Worm (Caenorhabditis elegans) whole organism, young adult: ENCODE results near the gene R102.2.

Source experiments
- F23B12.7 ChIP-seq: sonication (generic microtip); optimal IDR thresholded peaks from 2 replicates; lab custom pipeline; 2017; ENCODE audit warnings: missing genetic modification characterization, mild to moderate bottlenecking, missing compliant biosample characterization, antibody characterized with exemption, moderate library complexity; ENCODE audit not compliant: insufficient read depth
- F33H1.4 ChIP-seq: fragments of 200-800 bp; sonication (Bioruptor generic); IDR thresholded peaks from 2 replicates; pipeline ENCODE4 v1.3.6; 2022; ENCODE audit warnings: missing genetic modification reagents, missing genetic modification characterization, missing compliant biosample characterization
- F39B2.1 ChIP-seq: fragments of 200-800 bp; sonication (Bioruptor generic); IDR thresholded peaks from 2 replicates; pipeline ENCODE4 v1.3.6; 2022; ENCODE audit warnings: missing genetic modification reagents, missing genetic modification characterization, missing compliant biosample characterization
- F49E8.2 ChIP-seq: sonication (generic microtip); optimal IDR thresholded peaks from 3 replicates; lab custom pipeline; 2017; ENCODE audit warnings: missing genetic modification characterization, mild to moderate bottlenecking, missing compliant biosample characterization, antibody characterized with exemption, moderate library complexity; ENCODE audit not compliant: insufficient read depth
- F55B11.4 ChIP-seq: sonication (generic microtip); optimal IDR thresholded peaks from 2 replicates; lab custom pipeline; 2016; ENCODE audit warnings: missing compliant biosample characterization, missing genetic modification characterization, borderline replicate concordance; ENCODE audit not compliant: insufficient read depth
- F57A8.1 ChIP-seq: fragments of 200-800 bp; sonication (Bioruptor generic); optimal IDR thresholded peaks from 2 replicates; lab custom pipeline; 2018; ENCODE audit warnings: mild to moderate bottlenecking, missing genetic modification characterization, moderate library complexity, missing compliant biosample characterization
- F57C9.4 ChIP-seq: sonication (generic microtip); optimal IDR thresholded peaks from 2 replicates; lab custom pipeline; 2017; ENCODE audit warnings: mild to moderate bottlenecking, missing genetic modification characterization, missing compliant biosample characterization
- K11D2.4 ChIP-seq: fragments of 200-800 bp; sonication (Bioruptor generic); IDR thresholded peaks from 2 replicates; pipeline ENCODE4 v1.3.6; 2022; ENCODE audit warnings: missing genetic modification reagents, missing genetic modification characterization, missing compliant biosample characterization
- K12H6.12 ChIP-seq: fragments of 200-800 bp; sonication (Bioruptor generic); optimal IDR thresholded peaks from 2 replicates; lab custom pipeline; 2018; ENCODE audit warnings: mild to moderate bottlenecking, missing genetic modification characterization, missing compliant biosample characterization
- Y53G8AR.9 ChIP-seq: fragments of 200-800 bp; sonication (Bioruptor generic); conservative IDR thresholded peaks from 2 replicates; pipeline ENCODE4 v1.3.6; 2022; ENCODE audit warnings: missing genetic modification reagents, missing genetic modification characterization, missing compliant biosample characterization
- Y56A3A.18 ChIP-seq: fragments of 200-800 bp; sonication (Bioruptor generic); IDR thresholded peaks from 2 replicates; pipeline ENCODE4 v1.3.6; 2022; ENCODE audit warnings: missing genetic modification reagents, missing genetic modification characterization, missing compliant biosample characterization
- atf-7 ChIP-seq: sonication (generic microtip); optimal IDR thresholded peaks from 2 replicates; lab custom pipeline; 2017; ENCODE audit warnings: mild to moderate bottlenecking, missing genetic modification characterization, missing compliant biosample characterization
- attf-5 ChIP-seq: fragments of 200-800 bp; sonication (Bioruptor generic); optimal IDR thresholded peaks from 2 replicates; lab custom pipeline; 2018; ENCODE audit warnings: mild to moderate bottlenecking, missing genetic modification characterization, missing compliant biosample characterization
- ceh-100 ChIP-seq: fragments of 200-800 bp; sonication (Bioruptor generic); IDR thresholded peaks from 2 replicates; pipeline ENCODE4 v1.3.6; 2022; ENCODE audit warnings: missing genetic modification reagents, missing genetic modification characterization, missing compliant biosample characterization
- dpl-1 ChIP-seq: fragments of 150-350 bp; optimal IDR thresholded peaks from 2 replicates; lab custom pipeline; 2014; ENCODE audit warnings: missing biosample characterization, missing genetic modification reagents, missing genetic modification characterization
- efl-1 ChIP-seq: fragments of 150-350 bp; optimal IDR thresholded peaks from 2 replicates; lab custom pipeline; 2014; ENCODE audit warnings: missing biosample characterization, missing genetic modification reagents, missing genetic modification characterization
- egl-44 ChIP-seq: fragments of 200-800 bp; sonication (Bioruptor generic); IDR thresholded peaks from 2 replicates; pipeline ENCODE4 v1.3.6; 2022; ENCODE audit warnings: missing genetic modification reagents, missing genetic modification characterization, missing compliant biosample characterization
- ekl-4 ChIP-seq: fragments of 200-800 bp; sonication (Bioruptor generic); IDR thresholded peaks from 2 replicates; pipeline ENCODE4 v1.3.6; 2022; ENCODE audit warnings: missing genetic modification reagents, missing genetic modification characterization, missing compliant biosample characterization
- ets-4 ChIP-seq: fragments of 200-800 bp; sonication (Bioruptor generic); optimal IDR thresholded peaks from 2 replicates; lab custom pipeline; 2018; ENCODE audit warnings: mild to moderate bottlenecking, missing genetic modification characterization, missing compliant biosample characterization
- hmg-1.2 ChIP-seq: fragments of 200-800 bp; sonication (Bioruptor generic); IDR thresholded peaks from 2 replicates; pipeline ENCODE4 v1.3.6; 2022; ENCODE audit warnings: missing genetic modification reagents, missing genetic modification characterization, missing compliant biosample characterization
- hmg-20 ChIP-seq: fragments of 200-800 bp; sonication (Bioruptor generic); IDR thresholded peaks from 2 replicates; pipeline ENCODE4 v1.3.6; 2022; ENCODE audit warnings: missing genetic modification reagents, missing genetic modification characterization, missing compliant biosample characterization
- lag-1 ChIP-seq: fragments of 200-800 bp; sonication (Bioruptor generic); IDR thresholded peaks from 2 replicates; pipeline ENCODE4 v1.3.6; 2022; ENCODE audit warnings: missing genetic modification reagents, missing genetic modification characterization, missing compliant biosample characterization
- let-607 ChIP-seq, 2 experiments: fragments of 200-800 bp in 1 of 2; sonication (Bioruptor generic) in 1 of 2; sonication (generic microtip) in 1 of 2; optimal IDR thresholded peaks; 2 replicates each; lab custom pipeline; 2016 to 2018; ENCODE audit warnings: mild to moderate bottlenecking in 2 of 2, missing compliant biosample characterization in 2 of 2, missing genetic modification characterization in 2 of 2, moderate library complexity in 2 of 2, missing genotype in 1 of 2
- lin-26 ChIP-seq: fragments of 200-800 bp; sonication (Bioruptor generic); IDR thresholded peaks from 2 replicates; pipeline ENCODE4 v1.3.6; 2022; ENCODE audit warnings: missing genetic modification reagents, missing genetic modification characterization, missing compliant biosample characterization
- lin-35 ChIP-seq, 3 experiments: fragments of 150-350 bp in 2 of 3; sonication (generic microtip) in 1 of 3; optimal IDR thresholded peaks; 2 replicates each; lab custom pipeline; 2014 to 2018; ENCODE audit warnings: missing biosample characterization in 3 of 3, missing genetic modification characterization in 3 of 3, missing genetic modification reagents in 3 of 3
- lin-40 ChIP-seq: sonication (generic microtip); optimal IDR thresholded peaks from 2 replicates; lab custom pipeline; 2016; ENCODE audit warnings: missing genetic modification characterization, mild to moderate bottlenecking, missing compliant biosample characterization, missing genotype, missing genetic modification reagents
- lsl-1 ChIP-seq: fragments of 200-800 bp; sonication (Bioruptor generic); optimal IDR thresholded peaks from 2 replicates; lab custom pipeline; 2018; ENCODE audit warnings: mild to moderate bottlenecking, missing genetic modification characterization, moderate library complexity, missing compliant biosample characterization
- lsy-27 ChIP-seq: sonication (generic microtip); optimal IDR thresholded peaks from 2 replicates; lab custom pipeline; 2017; ENCODE audit warnings: missing genetic modification characterization, mild to moderate bottlenecking, missing compliant biosample characterization, antibody characterized with exemption, missing genotype, borderline replicate concordance; ENCODE audit not compliant: insufficient read depth
- madf-6 ChIP-seq: fragments of 200-800 bp; sonication (Bioruptor generic); IDR thresholded peaks from 2 replicates; pipeline ENCODE4 v1.3.6; 2022; ENCODE audit warnings: missing genetic modification reagents, missing genetic modification characterization, missing compliant biosample characterization
- madf-8 ChIP-seq: fragments of 200-800 bp; sonication (Bioruptor generic); conservative IDR thresholded peaks from 2 replicates; pipeline ENCODE4 v1.3.6; 2022; ENCODE audit warnings: missing genetic modification reagents, missing genetic modification characterization, missing compliant biosample characterization
- mcd-1 ChIP-seq: fragments of 200-800 bp; sonication (Bioruptor generic); IDR thresholded peaks from 2 replicates; pipeline ENCODE4 v1.3.6; 2022; ENCODE audit warnings: missing genetic modification reagents, missing genetic modification characterization, missing compliant biosample characterization
- mxl-1 ChIP-seq: sonication (generic microtip); optimal IDR thresholded peaks from 2 replicates; lab custom pipeline; 2016; ENCODE audit warnings: missing genetic modification characterization, missing compliant biosample characterization
- nfya-1 ChIP-seq: sonication (generic microtip); optimal IDR thresholded peaks from 2 replicates; lab custom pipeline; 2017; ENCODE audit warnings: antibody characterized with exemption, missing compliant biosample characterization, missing genetic modification characterization, borderline replicate concordance; ENCODE audit not compliant: insufficient read depth
- nhr-120 ChIP-seq: fragments of 200-800 bp; sonication (Bioruptor generic); IDR thresholded peaks from 2 replicates; pipeline ENCODE4 v1.3.6; 2022; ENCODE audit warnings: missing genetic modification characterization, missing compliant biosample characterization
- pha-4 ChIP-seq: fragments of 150-350 bp; sonication (generic microtip); optimal IDR thresholded peaks from 2 replicates; lab custom pipeline; 2014; ENCODE audit warnings: missing biosample characterization, missing genetic modification reagents, missing genetic modification characterization
- rcor-1 ChIP-seq: fragments of 200-800 bp; sonication (Bioruptor generic); IDR thresholded peaks from 2 replicates; pipeline ENCODE4 v1.3.6; 2022; ENCODE audit warnings: missing genetic modification reagents, missing genetic modification characterization, missing compliant biosample characterization
- sdz-38 ChIP-seq: sonication (generic microtip); optimal IDR thresholded peaks from 2 replicates; lab custom pipeline; 2016; ENCODE audit warnings: missing genotype, missing genetic modification characterization, missing compliant biosample characterization
- snpc-3.4 ChIP-seq: sonication (generic microtip); optimal IDR thresholded peaks from 2 replicates; lab custom pipeline; 2017; ENCODE audit warnings: missing genetic modification characterization, mild to moderate bottlenecking, missing compliant biosample characterization, antibody characterized with exemption, moderate library complexity, missing genotype, missing genetic modification reagents
- snpc-4 ChIP-seq, 5 experiments: fragments of 150-350 bp in 1 of 5; sonication (generic microtip) in 4 of 5; optimal IDR thresholded peaks; 2 replicates each; lab custom pipeline; 2014 to 2018; ENCODE audit warnings: missing genetic modification characterization in 5 of 5, missing biosample characterization in 3 of 5, antibody characterized with exemption in 2 of 5, mild to moderate bottlenecking in 2 of 5, missing compliant biosample characterization in 2 of 5, missing genotype in 2 of 5, moderate library complexity in 2 of 5, missing genetic modification reagents in 1 of 5
- unc-62 ChIP-seq: fragments of 150-350 bp; optimal IDR thresholded peaks from 2 replicates; lab custom pipeline; 2014; ENCODE audit warnings: missing biosample characterization, missing genetic modification reagents, missing genetic modification characterization
- ztf-18 ChIP-seq: sonication (generic microtip); optimal IDR thresholded peaks from 2 replicates; lab custom pipeline; 2016; ENCODE audit warnings: missing genotype, mild to moderate bottlenecking, missing genetic modification characterization, missing compliant biosample characterization
- ztf-26 ChIP-seq: sonication (generic microtip); optimal IDR thresholded peaks from 2 replicates; lab custom pipeline; 2017; ENCODE audit warnings: missing genetic modification characterization, missing compliant biosample characterization
- ztf-28 ChIP-seq: fragments of 200-800 bp; sonication (Bioruptor generic); IDR thresholded peaks from 2 replicates; pipeline ENCODE4 v1.3.6; 2022; ENCODE audit warnings: missing genetic modification reagents, missing genetic modification characterization, missing compliant biosample characterization

The R102.2 gene

DNA sequence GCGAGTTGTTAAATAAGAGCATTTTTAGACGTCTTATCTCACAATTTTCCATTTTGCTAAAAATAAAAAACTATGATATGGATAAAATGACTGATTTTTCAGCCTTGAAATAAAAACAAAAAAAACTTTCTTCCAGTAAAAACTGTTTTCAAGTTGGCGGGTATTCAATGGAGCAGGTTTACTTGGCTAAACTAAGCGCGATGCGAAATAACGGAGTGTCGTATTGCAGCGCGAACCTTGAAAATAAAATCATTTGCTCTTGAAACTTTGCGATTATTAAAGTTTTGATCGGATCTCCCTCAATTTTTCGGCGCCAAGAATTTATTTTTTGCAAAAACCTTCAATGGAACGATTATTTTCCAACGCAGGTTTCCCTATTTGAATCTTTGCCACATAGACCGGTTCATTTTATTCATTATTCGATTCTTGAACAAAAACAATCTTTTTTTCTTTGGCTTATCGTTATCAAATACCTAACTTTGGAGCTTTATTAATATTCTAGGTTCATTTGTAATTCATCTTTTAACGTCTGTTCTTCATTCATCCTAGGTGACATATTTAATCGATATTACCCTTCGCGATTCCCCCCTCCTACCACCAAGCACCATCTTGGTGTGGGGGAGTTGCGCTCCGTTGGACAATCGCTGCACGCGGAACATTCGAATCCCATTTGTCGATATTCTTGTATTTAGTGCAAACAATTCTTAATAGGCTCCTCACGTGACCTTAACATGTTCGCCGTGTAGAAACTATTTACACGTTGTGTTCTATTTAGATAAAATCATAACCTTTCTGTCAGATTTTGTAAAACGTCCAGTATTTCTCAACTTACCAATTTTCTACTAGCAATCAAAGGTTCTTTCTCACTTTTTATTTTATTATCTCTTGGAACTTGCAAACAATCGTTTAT, 47.4 kb downstream of the R102.2 start, which contains the start of the genes orc-5 and cyb-1 (continued):
- peak; percentile 72 for TF ChIP-seq madf-8 (GFP tag; lab: Robert Waterston, UW)
- TF ChIP-seq ztf-26 (tag; lab: Kevin White, UChicago), result no peak
- TF ChIP-seq lsl-1 (GFP tag; lab: Kevin White, UChicago), result peak; percentile 37
- TF ChIP-seq attf-5, result peak; percentile 67
- TF ChIP-seq Y53G8AR.9 (GFP tag; lab: Robert Waterston, UW), result 0 out of 2 replicates have a peak, but pooled peaks have one; percentile 28
- no peak for TF ChIP-seq ekl-4 (GFP tag; lab: Robert Waterston, UW)
- TF ChIP-seq unc-62, result no peak
- no peak for TF ChIP-seq ztf-18 (tag; lab: Kevin White, UChicago)
- TF ChIP-seq efl-1, result peak; percentile 94
- TF ChIP-seq let-607 (tag; optimal IDR thresholded peaks at IDR 0.05; lab: Kevin White, UChicago), result no peak
- peak; percentile 83 for TF ChIP-seq mcd-1 (GFP tag; lab: Robert Waterston, UW)
- TF ChIP-seq egl-44, result no peak
- TF ChIP-seq lag-1 (GFP tag; lab: Robert Waterston, UW), result no peak
- TF ChIP-seq K12H6.12 (tag; lab: Kevin White, UChicago), result no peak
- no peak for TF ChIP-seq mxl-1
- TF ChIP-seq sdz-38 (tag; lab: Kevin White, UChicago), result no peak
- TF ChIP-seq F55B11.4 (tag; lab: Kevin White, UChicago), result no peak
- TF ChIP-seq lin-26 (GFP tag; lab: Robert Waterston, UW), result no peak
- peak; percentile 39 for TF ChIP-seq F49E8.2 (tag; lab: Kevin White, UChicago)
- TF ChIP-seq lin-35 (GFP tag; optimal IDR thresholded peaks at IDR 0.05; lab: Kevin White, UChicago), result peak in 2 of 3 experiments; percentile 22 to 88
- TF ChIP-seq F23B12.7 (tag; lab: Kevin White, UChicago), result peak; percentile 56
- no peak for TF ChIP-seq hmg-20 (GFP tag; lab: Robert Waterston, UW)
- TF ChIP-seq nhr-120 (GFP tag; lab: Robert Waterston, UW), result no peak
- no peak for TF ChIP-seq F57A8.1 (GFP tag; lab: Kevin White, UChicago)
- no peak for TF ChIP-seq atf-7
- peak; percentile 31; the same call in 1 of the 2 replicates for TF ChIP-seq hmg-1.2 (GFP tag; lab: Robert Waterston, UW)
- no peak for TF ChIP-seq Y56A3A.18 (GFP tag; lab: Robert Waterston, UW)
- peak; percentile 76 for TF ChIP-seq dpl-1
- peak; percentile 88 for TF ChIP-seq madf-6
- no peak for TF ChIP-seq pha-4
- TF ChIP-seq snpc-4 (GFP tag; optimal IDR thresholded peaks at IDR 0.05; lab: Kevin White, UChicago), result no peak
- peak in 2 of 4 experiments; percentile 25 to 28 for TF ChIP-seq snpc-4 (tag; optimal IDR thresholded peaks at IDR 0.05; lab: Kevin White, UChicago)
- TF ChIP-seq ceh-100 (GFP tag; lab: Robert Waterston, UW), result no peak
- no peak for TF ChIP-seq ztf-28
- no peak for TF ChIP-seq lsy-27 (tag; lab: Kevin White, UChicago)
- no peak for TF ChIP-seq K11D2.4
- no peak for TF ChIP-seq F39B2.1
- TF ChIP-seq F33H1.4 (GFP tag; lab: Robert Waterston, UW), result peak; percentile 59
- no peak; the same call in 1 of the 2 replicates for TF ChIP-seq rcor-1
- no peak for TF ChIP-seq lin-40
- no peak for TF ChIP-seq F57C9.4 (tag; lab: Kevin White, UChicago)
- no peak for TF ChIP-seq snpc-3.4
- TF ChIP-seq nfya-1 (tag; lab: Kevin White, UChicago), result no peak
- no peak for TF ChIP-seq ets-4
